Worm (Caenorhabditis elegans): Measurements from ENCODE around the gene dnj-16.

dnj-16 gene

DNA sequence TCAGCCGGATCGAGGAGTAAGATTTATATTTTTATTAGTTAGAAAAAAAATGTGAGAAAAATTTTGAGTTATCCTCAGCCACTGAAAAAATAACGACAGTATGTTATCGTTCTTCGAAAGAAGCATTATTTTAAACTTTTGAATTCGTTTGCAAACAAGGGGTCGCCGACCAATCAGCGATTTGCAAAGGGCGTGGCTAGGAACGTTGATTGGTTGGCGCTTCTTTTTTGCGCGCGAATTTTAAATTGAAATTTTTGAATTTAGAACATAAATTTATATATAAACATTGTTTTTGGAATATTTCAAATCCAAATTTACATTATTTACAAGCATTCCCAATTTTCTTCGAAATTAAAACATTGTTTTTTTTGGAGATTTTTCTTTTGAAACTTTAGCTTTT is 47.8 kb upstream of the dnj-16 start:
- TF ChIP-seq efl-1 (optimal IDR thresholded peaks at IDR 0.05) (no peak), efl-1 (GFP tag; optimal IDR thresholded peaks at IDR 0.05 in 1 of 2) (peak in 1 of 2 experiments; percentile 15), aly-2 (tag; optimal IDR thresholded peaks at IDR 0.05) (no peak)

DNA sequence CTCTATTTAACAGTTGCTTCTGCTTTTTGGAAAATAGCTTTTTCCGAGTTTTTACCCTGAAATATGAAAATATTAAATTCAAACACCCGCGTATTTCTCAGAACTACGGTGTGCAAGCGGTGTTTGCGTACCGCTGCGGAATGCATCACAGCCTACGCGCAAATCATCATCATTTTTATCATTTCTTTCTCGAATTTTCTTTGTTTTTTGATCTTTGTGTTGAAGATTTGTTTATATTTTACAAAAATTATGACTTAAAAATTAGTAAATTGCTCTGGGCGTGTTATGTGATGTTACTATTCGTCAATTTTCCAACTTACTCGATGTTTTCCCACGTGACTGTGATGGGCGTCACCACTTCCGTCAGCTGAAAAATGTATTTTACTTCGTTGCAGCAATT is 40.0 kb upstream of the dnj-16 start:
- TF ChIP-seq mef-2 (tag; optimal IDR thresholded peaks at IDR 0.05): no peak
- peak; percentile 17 for TF ChIP-seq jun-1 (tag; optimal IDR thresholded peaks at IDR 0.05)
- no peak for TF ChIP-seq nhr-28 (tag; optimal IDR thresholded peaks at IDR 0.05)
- no peak for TF ChIP-seq vab-15 (tag; optimal IDR thresholded peaks at IDR 0.05)
- no peak for TF ChIP-seq lir-3 (tag; optimal IDR thresholded peaks at IDR 0.05; ENCODE audit: poor library complexity)
- TF ChIP-seq nhr-19 (GFP tag; conservative IDR thresholded peaks at IDR 0.05): peak; percentile 81
- TF ChIP-seq unc-30 (tag; optimal IDR thresholded peaks at IDR 0.05): no peak
- peak; percentile 27 for TF ChIP-seq lin-39 (tag; optimal IDR thresholded peaks at IDR 0.05)
- TF ChIP-seq isw-1 (GFP tag; IDR thresholded peaks at IDR 0.05): peak; percentile 74
- no peak for TF ChIP-seq unc-62 (GFP tag; optimal IDR thresholded peaks at IDR 0.05)
- TF ChIP-seq ceh-63 (GFP tag; optimal IDR thresholded peaks at IDR 0.05): no peak
- TF ChIP-seq snpc-4 (tag; optimal IDR thresholded peaks at IDR 0.05): peak; percentile 29
- TF ChIP-seq pax-3 (tag; optimal IDR thresholded peaks at IDR 0.05): peak; percentile 50
- TF ChIP-seq aha-1 (tag; optimal IDR thresholded peaks at IDR 0.05): no peak
- TF ChIP-seq ces-1 (GFP tag; optimal IDR thresholded peaks at IDR 0.05): no peak
- TF ChIP-seq lin-35 (GFP tag; optimal IDR thresholded peaks at IDR 0.05): peak; percentile 99
- TF ChIP-seq grh-1 (GFP tag; IDR thresholded peaks at IDR 0.05): peak; percentile 35; the same call in 1 of the 2 replicates
- TF ChIP-seq hlh-4 (tag; optimal IDR thresholded peaks at IDR 0.05): no peak
- no peak for TF ChIP-seq sup-37 (GFP tag; optimal IDR thresholded peaks at IDR 0.05)
- peak; percentile 92 for TF ChIP-seq mep-1 (tag; optimal IDR thresholded peaks at IDR 0.05)
- peak; percentile 76 for TF ChIP-seq rnt-1 (tag; optimal IDR thresholded peaks at IDR 0.05)
- no peak for TF ChIP-seq ceh-90 (tag; optimal IDR thresholded peaks at IDR 0.05)
- TF ChIP-seq zag-1 (tag; optimal IDR thresholded peaks at IDR 0.05): no peak
- TF ChIP-seq alr-1 (tag; optimal IDR thresholded peaks at IDR 0.05; ENCODE audit: borderline replicate concordance): no peak
- TF ChIP-seq lin-15B (tag; optimal IDR thresholded peaks at IDR 0.05): peak; percentile 42
- peak; percentile 87 for TF ChIP-seq nhr-20 (tag; optimal IDR thresholded peaks at IDR 0.05)
- peak; percentile 34 for TF ChIP-seq lin-13 (GFP tag; optimal IDR thresholded peaks at IDR 0.05)
- peak; percentile 78 for TF ChIP-seq lin-14 (GFP tag; optimal IDR thresholded peaks at IDR 0.05)
- TF ChIP-seq nhr-85 (tag): peak; percentile 51
- TF ChIP-seq fkh-10 (GFP tag; optimal IDR thresholded peaks at IDR 0.05): peak; percentile 22
- no peak for TF ChIP-seq ztf-11 (tag; optimal IDR thresholded peaks at IDR 0.05)
- TF ChIP-seq unc-98 (GFP tag; IDR thresholded peaks at IDR 0.05): no peak
- peak; percentile 76 for TF ChIP-seq C16A3.4 (tag; optimal IDR thresholded peaks at IDR 0.05)
- no peak for TF ChIP-seq C34B4.2 (tag; optimal IDR thresholded peaks at IDR 0.05)
- TF ChIP-seq F16B12.6 (tag; optimal IDR thresholded peaks at IDR 0.05): peak; percentile 97
- TF ChIP-seq ceh-88 (GFP tag; IDR thresholded peaks at IDR 0.05): peak; percentile 42; the same call in 1 of the 2 replicates
- no peak for TF ChIP-seq sptf-1 (tag; optimal IDR thresholded peaks at IDR 0.05)
- TF ChIP-seq nhr-47 (tag; optimal IDR thresholded peaks at IDR 0.05): peak; percentile 78
- no peak for TF ChIP-seq egl-13 (tag; optimal IDR thresholded peaks at IDR 0.05)
- TF ChIP-seq fkh-4 (tag; optimal IDR thresholded peaks at IDR 0.05; ENCODE audit: borderline replicate concordance): no peak
- peak; percentile 97 to 99 (median 98) for TF ChIP-seq dpl-1 (GFP tag; optimal IDR thresholded peaks at IDR 0.05)
- TF ChIP-seq fos-1 (tag; optimal IDR thresholded peaks at IDR 0.05): peak; percentile 45
- no peak for TF ChIP-seq ets-5 (GFP tag; IDR thresholded peaks at IDR 0.05)
- peak; percentile 89 for TF ChIP-seq unc-130 (tag; optimal IDR thresholded peaks at IDR 0.05)
- TF ChIP-seq efl-1 (optimal IDR thresholded peaks at IDR 0.05): peak; percentile 96 to 98
- TF ChIP-seq efl-1 (GFP tag; optimal IDR thresholded peaks at IDR 0.05 in 1 of 2): peak; percentile 99 to 100
- TF ChIP-seq swsn-7 (tag; optimal IDR thresholded peaks at IDR 0.05): peak; percentile 73
- TF ChIP-seq snu-23 (GFP tag; optimal IDR thresholded peaks at IDR 0.05): peak; percentile 91
- no peak for TF ChIP-seq hpl-2 (GFP tag; optimal IDR thresholded peaks at IDR 0.05)
- TF ChIP-seq nhr-237 (tag; optimal IDR thresholded peaks at IDR 0.05): peak; percentile 54
- TF ChIP-seq ceh-82 (tag; optimal IDR thresholded peaks at IDR 0.05): peak; percentile 33 to 79 (median 37)
